Worm (Caenorhabditis elegans) whole organism, L4/young adult: ENCODE data around the gene T06E6.15.

Source experiments
- W03F9.2 ChIP-seq: fragments of 150-350 bp; optimal IDR thresholded peaks from 2 replicates; lab custom pipeline; 2014; ENCODE audit warnings: missing biosample characterization, missing genetic modification characterization
- dao-5 ChIP-seq: sonication (generic microtip); optimal IDR thresholded peaks from 2 replicates; lab custom pipeline; 2016; ENCODE audit warnings: missing genotype, missing genetic modification characterization, moderate library complexity, missing compliant biosample characterization
- him-1 ChIP-seq: sonication (generic microtip); optimal IDR thresholded peaks from 2 replicates; lab custom pipeline; 2016; ENCODE audit warnings: missing genotype, missing genetic modification reagents, missing genetic modification characterization, missing compliant biosample characterization

- TF ChIP-seq W03F9.2 (no peak), dao-5 (tag; lab: Kevin White, UChicago) (no peak), him-1 (tag; lab: Kevin White, UChicago) (no peak)
Measured at ce11 chrV:15350615-15351014, 49.0 kb downstream of the T06E6.15 start, which contains the start of gene clec-231.
